Fruit fly (Drosophila melanogaster): ENCODE measurements around the gene Fad2.

Gene Fad2

dm6 chr3L:11011610-11012202 is 11.6 kb upstream of the Fad2 start (continued):
- TF ChIP-seq Ets65A (GFP tag) = no peak
- no peak for TF ChIP-seq Mes4 (GFP tag; optimal IDR thresholded peaks at IDR 0.05)
- TF ChIP-seq CG8388 (GFP tag; optimal IDR thresholded peaks at IDR 0.05) = no peak
- TF ChIP-seq CG14965 (GFP tag; optimal IDR thresholded peaks at IDR 0.05; ENCODE audit: borderline replicate concordance) = no peak
- TF ChIP-seq CG3838 (GFP tag; optimal IDR thresholded peaks at IDR 0.05) = no peak
- no peak for TF ChIP-seq chinmo (GFP tag; IDR thresholded peaks at IDR 0.05; ENCODE audit: partially characterized antibody)
- TF ChIP-seq CG42726 (GFP tag; IDR thresholded peaks at IDR 0.05; ENCODE audit: partially characterized antibody) = peak; percentile 73; the same call in 1 of the 2 replicates
- TF ChIP-seq ab (GFP tag; optimal IDR thresholded peaks at IDR 0.05) = no peak
- TF ChIP-seq CG9437 (GFP tag; optimal IDR thresholded peaks at IDR 0.05) = no peak
- TF ChIP-seq ranshi (GFP tag; IDR thresholded peaks at IDR 0.05) = no peak
- no peak for TF ChIP-seq esg (GFP tag; conservative IDR thresholded peaks at IDR 0.05)
- no peak for TF ChIP-seq sug (tag; optimal IDR thresholded peaks at IDR 0.05)
- TF ChIP-seq Neu2 (GFP tag; optimal IDR thresholded peaks at IDR 0.05; ENCODE audit: borderline replicate concordance) = no peak
- TF ChIP-seq hb (GFP tag; IDR thresholded peaks at IDR 0.05; ENCODE audit: partially characterized antibody) = no peak
- no peak for TF ChIP-seq Fer2 (tag; optimal IDR thresholded peaks at IDR 0.05)
- no peak for TF ChIP-seq nom (GFP tag; optimal IDR thresholded peaks at IDR 0.05)
- no peak for TF ChIP-seq H2.0 (GFP tag; IDR thresholded peaks at IDR 0.05)
- no peak for TF ChIP-seq CG8924 (tag; optimal IDR thresholded peaks at IDR 0.05)
- TF ChIP-seq slbo (GFP tag; IDR thresholded peaks at IDR 0.05) = no peak
- no peak for TF ChIP-seq CG1792 (GFP tag; optimal IDR thresholded peaks at IDR 0.05)
- no peak for TF ChIP-seq pan (optimal IDR thresholded peaks at IDR 0.05)
- no peak for TF ChIP-seq pan (GFP tag; optimal IDR thresholded peaks at IDR 0.05 in 1 of 2, IDR thresholded peaks at IDR 0.05 in 1 of 2)
- TF ChIP-seq CG30020 (tag; optimal IDR thresholded peaks at IDR 0.05) = no peak
- no peak for TF ChIP-seq Camta (GFP tag; optimal IDR thresholded peaks at IDR 0.05)
- TF ChIP-seq Fer3 (tag; optimal IDR thresholded peaks at IDR 0.05) = no peak
- no peak for TF ChIP-seq CG30431 (GFP tag; optimal IDR thresholded peaks at IDR 0.05)
- no peak for TF ChIP-seq HLH54F (GFP tag; optimal IDR thresholded peaks at IDR 0.05)
- TF ChIP-seq tna (GFP tag; IDR thresholded peaks at IDR 0.05; ENCODE audit: partially characterized antibody) = peak; percentile 58
- TF ChIP-seq sd (tag; optimal IDR thresholded peaks at IDR 0.05) = peak; percentile 81
- TF ChIP-seq CG17361 (GFP tag; IDR thresholded peaks at IDR 0.05) = no peak
- peak; percentile 80; the same call in 2 of the 3 replicates for TF ChIP-seq CG7963 (GFP tag; IDR thresholded peaks at IDR 0.05; ENCODE audit: partially characterized antibody)
- TF ChIP-seq CG14014 (GFP tag; IDR thresholded peaks at IDR 0.05) = no peak
- TF ChIP-seq CG6854 (GFP tag; optimal IDR thresholded peaks at IDR 0.05) = no peak
- TF ChIP-seq CG9797 (GFP tag; optimal IDR thresholded peaks at IDR 0.05) = no peak
- TF ChIP-seq bsh (GFP tag; optimal IDR thresholded peaks at IDR 0.05) = no peak
- TF ChIP-seq NFAT (GFP tag; IDR thresholded peaks at IDR 0.05) = no peak
- no peak for TF ChIP-seq CG7271 (tag; optimal IDR thresholded peaks at IDR 0.05)
- no peak for TF ChIP-seq Rx (GFP tag; IDR thresholded peaks at IDR 0.05)
- no peak for TF ChIP-seq Xrp1 (GFP tag; IDR thresholded peaks at IDR 0.05)
- TF ChIP-seq sima (GFP tag; optimal IDR thresholded peaks at IDR 0.05) = no peak
- TF ChIP-seq Myb (GFP tag; optimal IDR thresholded peaks at IDR 0.05) = no peak
- TF ChIP-seq Bdp1 (GFP tag; optimal IDR thresholded peaks at IDR 0.05) = no peak
- no peak for TF ChIP-seq Mrtf (GFP tag; IDR thresholded peaks at IDR 0.05)
- TF ChIP-seq pb (GFP tag; optimal IDR thresholded peaks at IDR 0.05) = no peak
- no peak for TF ChIP-seq CG14050 (GFP tag; IDR thresholded peaks at IDR 0.05)
- TF ChIP-seq kay (GFP tag; optimal IDR thresholded peaks at IDR 0.05) = no peak
- TF ChIP-seq Jarid2 (GFP tag; optimal IDR thresholded peaks at IDR 0.05) = no peak
- no peak for TF ChIP-seq Dek (tag; optimal IDR thresholded peaks at IDR 0.05)
- TF ChIP-seq lola (GFP tag; optimal IDR thresholded peaks at IDR 0.05) = no peak
- no peak for TF ChIP-seq sc (optimal IDR thresholded peaks at IDR 0.05)
- TF ChIP-seq sc (GFP tag; optimal IDR thresholded peaks at IDR 0.05) = no peak
